Fruit fly (Drosophila melanogaster): ENCODE data around the gene Rop.
A peak's percentile ranks its signal among the peaks of the same experiment; 100 is the strongest.

Rop gene

dm6 chr3L:4135857-4136256, 2.9 kb downstream of the Rop start, which contains the start of gene RfC4 (continued):
- TF ChIP-seq Blimp-1 (GFP tag; optimal IDR thresholded peaks at IDR 0.05) (no peak), row (GFP tag; IDR thresholded peaks at IDR 0.05) (no peak), vfl (GFP tag; optimal IDR thresholded peaks at IDR 0.05) (no peak), CG3847 (GFP tag; IDR thresholded peaks at IDR 0.05) (no peak), pfk (GFP tag; optimal IDR thresholded peaks at IDR 0.05) (no peak), CG13624 (GFP tag; optimal IDR thresholded peaks at IDR 0.05) (no peak), zen (tag; optimal IDR thresholded peaks at IDR 0.05) (no peak), Myb (GFP tag; optimal IDR thresholded peaks at IDR 0.05) (peak; percentile 93), Trl (optimal IDR thresholded peaks at IDR 0.05) (no peak), Trl (GFP tag; optimal IDR thresholded peaks at IDR 0.05) (no peak), HLHmδ (GFP tag; optimal IDR thresholded peaks at IDR 0.05) (no peak), CG1603 (tag; optimal IDR thresholded peaks at IDR 0.05) (peak; percentile 32), CoRest (tag; optimal IDR thresholded peaks at IDR 0.05) (no peak), tll (GFP tag; optimal IDR thresholded peaks at IDR 0.05) (no peak), knrl (GFP tag; IDR thresholded peaks at IDR 0.05; ENCODE audit: partially characterized antibody) (no peak), Neu2 (GFP tag; optimal IDR thresholded peaks at IDR 0.05; ENCODE audit: borderline replicate concordance) (no peak), dm (GFP tag; optimal IDR thresholded peaks at IDR 0.05) (peak; percentile 18), CG33213 (GFP tag; optimal IDR thresholded peaks at IDR 0.05) (no peak), CG15601 (tag; optimal IDR thresholded peaks at IDR 0.05) (peak; percentile 2), Ets97D (GFP tag; optimal IDR thresholded peaks at IDR 0.05) (no peak), unpg (GFP tag; optimal IDR thresholded peaks at IDR 0.05) (no peak), trem (tag; optimal IDR thresholded peaks at IDR 0.05) (peak; percentile 28), Dref (GFP tag; IDR thresholded peaks at IDR 0.05) (peak; percentile 78), Sry-δ (GFP tag; optimal IDR thresholded peaks at IDR 0.05) (peak; percentile 22), sisA (GFP tag; IDR thresholded peaks at IDR 0.05) (no peak), exex (tag; optimal IDR thresholded peaks at IDR 0.05) (no peak), CG32772 (GFP tag; IDR thresholded peaks at IDR 0.05) (no peak), Sin3A (optimal IDR thresholded peaks at IDR 0.05) (peak; percentile 35), CG11696 (GFP tag; IDR thresholded peaks at IDR 0.05) (no peak), CG31365 (tag; optimal IDR thresholded peaks at IDR 0.05) (no peak), CG7271 (tag; optimal IDR thresholded peaks at IDR 0.05) (no peak), CG2116 (GFP tag; optimal IDR thresholded peaks at IDR 0.05) (peak; percentile 58), Dp (GFP tag; optimal IDR thresholded peaks at IDR 0.05) (peak; percentile 88), chn (GFP tag; optimal IDR thresholded peaks at IDR 0.05) (no peak), CG8944 (GFP tag; optimal IDR thresholded peaks at IDR 0.05) (no peak), dan (GFP tag; IDR thresholded peaks at IDR 0.05) (no peak), CG18599 (GFP tag; optimal IDR thresholded peaks at IDR 0.05) (no peak), CG4424 (GFP tag; optimal IDR thresholded peaks at IDR 0.05) (no peak), MESR4 (GFP tag; optimal IDR thresholded peaks at IDR 0.05) (peak; percentile 27), nerfin-2 (GFP tag; IDR thresholded peaks at IDR 0.05; ENCODE audit: partially characterized antibody) (no peak), corto (GFP tag; optimal IDR thresholded peaks at IDR 0.05) (no peak), stc (GFP tag; IDR thresholded peaks at IDR 0.05) (no peak), inv (GFP tag; IDR thresholded peaks at IDR 0.05; ENCODE audit: partially characterized antibody) (no peak), CG15514 (GFP tag; optimal IDR thresholded peaks at IDR 0.05) (peak; percentile 21), cas (GFP tag; IDR thresholded peaks at IDR 0.05) (no peak), CG11398 (GFP tag; optimal IDR thresholded peaks at IDR 0.05) (no peak), lola (GFP tag; optimal IDR thresholded peaks at IDR 0.05) (no peak), CG4404 (GFP tag; IDR thresholded peaks at IDR 0.05) (no peak), hb (GFP tag; IDR thresholded peaks at IDR 0.05; ENCODE audit: partially characterized antibody) (no peak), usp (GFP tag; optimal IDR thresholded peaks at IDR 0.05) (no peak), Atf3 (GFP tag; optimal IDR thresholded peaks at IDR 0.05) (no peak)
